Worm (Caenorhabditis elegans): ENCODE data around the gene mon-2.

ce11 chrIV:12109743-12110142 is 13.2 kb downstream of the mon-2 start:
- TF ChIP-seq nhr-12 (tag; optimal IDR thresholded peaks at IDR 0.05) (no peak), lin-13 (tag; optimal IDR thresholded peaks at IDR 0.05) (no peak), ztf-11 (tag; optimal IDR thresholded peaks at IDR 0.05) (no peak), pha-4 (tag; optimal IDR thresholded peaks at IDR 0.05) (no peak), lin-32 (GFP tag; optimal IDR thresholded peaks at IDR 0.05) (no peak), nhr-237 (tag; optimal IDR thresholded peaks at IDR 0.05) (no peak), sptf-1 (tag; optimal IDR thresholded peaks at IDR 0.05) (no peak), elt-1 (tag; optimal IDR thresholded peaks at IDR 0.05; ENCODE audit: borderline replicate concordance, insufficient read depth) (no peak), nhr-76 (tag; optimal IDR thresholded peaks at IDR 0.05) (no peak), nhr-28 (tag; optimal IDR thresholded peaks at IDR 0.05) (no peak), ces-1 (GFP tag; optimal IDR thresholded peaks at IDR 0.05) (no peak)
